Worm (Caenorhabditis elegans) whole organism, mixed stage, embryonic: ENCODE results near the gene rps-16.

Experiments
- M03D4.4 ChIP-seq: sonication (generic microtip); optimal IDR thresholded peaks from 2 replicates; lab custom pipeline; 2017; ENCODE audit warnings: mild to moderate bottlenecking, missing genetic modification characterization, missing compliant biosample characterization
- drap-1 ChIP-seq: fragments of 200-800 bp; sonication (Bioruptor generic); optimal IDR thresholded peaks from 3 replicates; lab custom pipeline; 2018; ENCODE audit warnings: mild to moderate bottlenecking, missing genetic modification characterization, missing compliant biosample characterization
- elt-3 ChIP-seq: fragments of 150-350 bp; optimal IDR thresholded peaks from 2 replicates; lab custom pipeline; 2014; ENCODE audit warnings: missing biosample characterization, missing genetic modification characterization
- lin-13 ChIP-seq: fragments of 150-350 bp; optimal IDR thresholded peaks from 2 replicates; lab custom pipeline; 2014; ENCODE audit warnings: missing biosample characterization, missing genetic modification characterization
- mab-5 ChIP-seq: fragments of 150-350 bp; optimal IDR thresholded peaks from 2 replicates; lab custom pipeline; 2014; ENCODE audit warnings: missing biosample characterization, missing genetic modification characterization
- nhr-12 ChIP-seq: fragments of 150-350 bp; optimal IDR thresholded peaks from 2 replicates; lab custom pipeline; 2014; ENCODE audit warnings: missing biosample characterization, missing genetic modification characterization
- snpc-4 ChIP-seq: fragments of 150-350 bp; optimal IDR thresholded peaks from 2 replicates; lab custom pipeline; 2014; ENCODE audit warnings: missing biosample characterization, missing genetic modification characterization

ce11 chrV:14990843-14991242 lies 9.5 kb downstream of the rps-16 start, which contains the start of the genes cdt-2 and T01C3.2:
- TF ChIP-seq nhr-12 (tag; lab: Kevin White, UChicago) (no peak), lin-13 (tag; lab: Kevin White, UChicago) (no peak), mab-5 (no peak), elt-3 (tag; lab: Kevin White, UChicago) (no peak), snpc-4 (tag; lab: Kevin White, UChicago) (no peak), M03D4.4 (tag; lab: Kevin White, UChicago) (no peak), drap-1 (no peak)
